Worm (Caenorhabditis elegans): Measurements from ENCODE around the gene pals-37.

DNA sequence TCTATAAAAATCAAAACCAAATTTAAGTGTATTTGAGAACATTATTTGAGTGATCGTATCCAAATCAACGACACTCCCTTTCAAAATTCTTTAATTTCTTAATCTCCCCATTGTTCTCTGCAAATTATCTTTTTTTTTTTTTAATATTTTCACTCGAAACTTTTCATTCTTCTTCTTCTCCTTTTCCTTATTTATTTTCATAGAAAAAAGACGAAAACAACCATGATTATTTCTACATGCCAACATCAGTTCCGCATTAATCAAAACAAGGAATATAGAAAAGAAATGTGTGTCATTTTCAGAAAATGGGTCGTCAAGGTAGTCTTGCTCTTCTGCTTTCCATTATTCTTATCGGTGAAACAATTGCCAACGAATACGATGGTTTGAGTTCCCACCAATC lies 43.8 kb downstream of the pals-37 start, which contains the start of gene K01D12.5:
- TF ChIP-seq him-1 (tag; optimal IDR thresholded peaks at IDR 0.05) (no peak), dao-5 (tag; optimal IDR thresholded peaks at IDR 0.05) (no peak), W03F9.2 (tag; optimal IDR thresholded peaks at IDR 0.05) (no peak)

All from whole organism, L4/young adult.